Fruit fly (Drosophila melanogaster) whole organism, embryonic: Measurements from ENCODE around the gene CG1943.

Source experiments
- C15 ChIP-seq: fragments of 200-800 bp; sonication (Bioruptor generic); IDR thresholded peaks from 3 replicates; pipeline ENCODE4 v1.3.6; 2022; ENCODE audit warnings: missing biosample characterization, missing genetic modification characterization
- CG10147 ChIP-seq: fragments of 200-800 bp; sonication (Bioruptor generic); optimal IDR thresholded peaks from 2 replicates; lab custom pipeline; 2019; ENCODE audit warnings: missing biosample characterization, mild to moderate bottlenecking, missing genetic modification characterization, moderate library complexity
- CG12299 ChIP-seq: fragments of 200-800 bp; sonication (Bioruptor generic); optimal IDR thresholded peaks from 2 replicates; lab custom pipeline; 2018; ENCODE audit warnings: missing biosample characterization, mild to moderate bottlenecking, missing genetic modification characterization
- CG15073 ChIP-seq: fragments of 200-800 bp; sonication (Bioruptor generic); optimal IDR thresholded peaks from 2 replicates; lab custom pipeline; 2016; ENCODE audit warnings: missing biosample characterization, missing genetic modification characterization
- CG15514 ChIP-seq: fragments of 200-800 bp; sonication (Bioruptor generic); optimal IDR thresholded peaks from 3 replicates; lab custom pipeline; 2017; ENCODE audit warnings: missing biosample characterization, missing genetic modification characterization, mild to moderate bottlenecking, moderate library complexity, missing genetic modification reagents
- CG34376 ChIP-seq: fragments of 200-800 bp; sonication (Bioruptor generic); optimal IDR thresholded peaks from 2 replicates; lab custom pipeline; 2018; ENCODE audit warnings: missing biosample characterization, mild to moderate bottlenecking, missing genetic modification characterization
- CG43689 ChIP-seq: fragments of 200-800 bp; sonication (Bioruptor generic); IDR thresholded peaks from 2 replicates; pipeline ENCODE4 v1.3.6; 2022; ENCODE audit warnings: missing biosample characterization, missing genetic modification characterization
- CG4404 ChIP-seq: fragments of 200-800 bp; sonication (Bioruptor generic); IDR thresholded peaks from 2 replicates; pipeline ENCODE4 v1.3.6; 2022; ENCODE audit warnings: missing biosample characterization, missing genetic modification characterization
- CG4424 ChIP-seq: fragments of 200-800 bp; sonication (Bioruptor generic); optimal IDR thresholded peaks from 3 replicates; lab custom pipeline; 2016; ENCODE audit warnings: missing biosample characterization, missing genetic modification characterization
- CG6791 ChIP-seq: fragments of 200-800 bp; sonication (Bioruptor generic); IDR thresholded peaks from 3 replicates; pipeline ENCODE4 v1.3.6; 2022; ENCODE audit warnings: missing biosample characterization, missing genetic modification characterization; ENCODE audit not compliant: partially characterized antibody
- CG6813 ChIP-seq: fragments of 200-800 bp; sonication (Bioruptor generic); optimal IDR thresholded peaks from 2 replicates; lab custom pipeline; 2017; ENCODE audit warnings: missing biosample characterization, missing genetic modification characterization, mild to moderate bottlenecking, moderate library complexity, missing genetic modification reagents
- CG8290 ChIP-seq, 3 experiments: fragments of 200-800 bp; sonication (Bioruptor generic); optimal IDR thresholded peaks; 2 replicates each; lab custom pipeline; 2016 to 2019; ENCODE audit warnings: missing biosample characterization in 3 of 3, missing genetic modification characterization in 3 of 3, mild to moderate bottlenecking in 2 of 3, moderate library complexity in 1 of 3
- CG8359 ChIP-seq: fragments of 200-800 bp; sonication (Bioruptor generic); optimal IDR thresholded peaks from 2 replicates; lab custom pipeline; 2017; ENCODE audit warnings: missing biosample characterization, mild to moderate bottlenecking, missing genetic modification characterization, borderline replicate concordance
- CG9797 ChIP-seq: fragments of 200-800 bp; sonication (Bioruptor generic); optimal IDR thresholded peaks from 3 replicates; lab custom pipeline; 2018; ENCODE audit warnings: missing biosample characterization, mild to moderate bottlenecking, missing genetic modification characterization
- Camta ChIP-seq: fragments of 200-800 bp; sonication (Bioruptor generic); optimal IDR thresholded peaks from 2 replicates; lab custom pipeline; 2016; ENCODE audit warnings: missing biosample characterization, missing genetic modification characterization
- Dll ChIP-seq: fragments of 200-800 bp; sonication (Bioruptor generic); IDR thresholded peaks from 4 replicates; pipeline ENCODE4 v1.3.6; 2022; ENCODE audit warnings: missing biosample characterization, missing genetic modification characterization; ENCODE audit not compliant: partially characterized antibody
- ERR ChIP-seq: fragments of 200-800 bp; sonication (Bioruptor generic); optimal IDR thresholded peaks from 2 replicates; lab custom pipeline; 2016; ENCODE audit warnings: missing biosample characterization, missing genetic modification characterization
- HLH3B ChIP-seq: fragments of 200-800 bp; sonication (Bioruptor generic); IDR thresholded peaks from 2 replicates; pipeline ENCODE4 v1.3.6; 2022; ENCODE audit warnings: missing biosample characterization, missing genetic modification characterization
- Oaz ChIP-seq: fragments of 200-800 bp; sonication (Bioruptor generic); IDR thresholded peaks from 2 replicates; pipeline ENCODE4 v1.3.6; 2022; ENCODE audit warnings: missing biosample characterization, missing genetic modification characterization
- Sox100B ChIP-seq: fragments of 200-800 bp; sonication (Bioruptor generic); optimal IDR thresholded peaks from 3 replicates; lab custom pipeline; 2018; ENCODE audit warnings: missing biosample characterization, mild to moderate bottlenecking, missing genetic modification characterization
- ac ChIP-seq: fragments of 200-800 bp; sonication (Bioruptor generic); optimal IDR thresholded peaks from 3 replicates; lab custom pipeline; 2017; ENCODE audit warnings: missing biosample characterization, mild to moderate bottlenecking, missing genetic modification characterization
- ato ChIP-seq: fragments of 200-800 bp; sonication (Bioruptor generic); IDR thresholded peaks from 2 replicates; pipeline ENCODE4 v1.3.6; 2022; ENCODE audit warnings: missing biosample characterization, missing genetic modification characterization; ENCODE audit not compliant: partially characterized antibody
- cwo ChIP-seq: fragments of 200-800 bp; sonication (Bioruptor generic); optimal IDR thresholded peaks from 3 replicates; lab custom pipeline; 2017; ENCODE audit warnings: missing biosample characterization, missing genetic modification characterization, mild to moderate bottlenecking, moderate library complexity, missing genetic modification reagents
- dati ChIP-seq: fragments of 200-800 bp; sonication (Bioruptor generic); IDR thresholded peaks from 2 replicates; pipeline ENCODE4 v1.3.6; 2022; ENCODE audit warnings: missing biosample characterization, missing genetic modification characterization
- eve ChIP-seq, 2 experiments: fragments of >200 bp; optimal IDR thresholded peaks; 2 replicates each; lab custom pipeline; 2017; ENCODE audit warnings: missing biosample characterization in 2 of 2, missing genetic modification characterization in 2 of 2
- ewg ChIP-seq: fragments of 200-800 bp; sonication (Bioruptor generic); optimal IDR thresholded peaks from 3 replicates; lab custom pipeline; 2017; ENCODE audit warnings: mild to moderate bottlenecking, missing biosample characterization, missing genetic modification reagents, missing genetic modification characterization
- exex ChIP-seq: fragments of 200-800 bp; sonication (Bioruptor generic); optimal IDR thresholded peaks from 4 replicates; lab custom pipeline; 2018; ENCODE audit warnings: missing biosample characterization, mild to moderate bottlenecking, missing genetic modification characterization, moderate library complexity
- ham ChIP-seq: fragments of 200-800 bp; sonication (Bioruptor generic); IDR thresholded peaks from 2 replicates; pipeline ENCODE4 v1.3.6; 2022; ENCODE audit warnings: missing biosample characterization, missing genetic modification characterization
- her ChIP-seq: fragments of 200-800 bp; sonication (Bioruptor generic); optimal IDR thresholded peaks from 2 replicates; lab custom pipeline; 2016; ENCODE audit warnings: missing biosample characterization, missing genetic modification characterization
- jumu ChIP-seq: fragments of 200-800 bp; sonication (Bioruptor generic); optimal IDR thresholded peaks from 3 replicates; lab custom pipeline; 2016; ENCODE audit warnings: missing biosample characterization, missing genetic modification characterization
- kay ChIP-seq: fragments of 200-800 bp; sonication (Bioruptor generic); optimal IDR thresholded peaks from 2 replicates; lab custom pipeline; 2016; ENCODE audit warnings: missing biosample characterization, missing genetic modification characterization
- lilli ChIP-seq: fragments of 200-800 bp; sonication (Bioruptor generic); optimal IDR thresholded peaks from 3 replicates; lab custom pipeline; 2016; ENCODE audit warnings: missing biosample characterization, missing genetic modification characterization
- maf-S ChIP-seq: fragments of 200-800 bp; sonication (Bioruptor generic); optimal IDR thresholded peaks from 2 replicates; lab custom pipeline; 2016; ENCODE audit warnings: missing biosample characterization, missing genetic modification characterization
- oc ChIP-seq: fragments of 200-800 bp; sonication (Bioruptor generic); optimal IDR thresholded peaks from 2 replicates; lab custom pipeline; 2018; ENCODE audit warnings: missing biosample characterization, mild to moderate bottlenecking, missing genetic modification characterization, moderate library complexity
- row ChIP-seq: fragments of 200-800 bp; sonication (Bioruptor generic); IDR thresholded peaks from 3 replicates; pipeline ENCODE4 v1.3.6; 2022; ENCODE audit warnings: missing biosample characterization, missing genetic modification characterization
- schlank ChIP-seq: fragments of 200-800 bp; sonication (Bioruptor generic); optimal IDR thresholded peaks from 2 replicates; lab custom pipeline; 2018; ENCODE audit warnings: missing biosample characterization, mild to moderate bottlenecking, missing genetic modification characterization
- shn ChIP-seq: fragments of 200-800 bp; sonication (Bioruptor generic); optimal IDR thresholded peaks from 3 replicates; lab custom pipeline; 2016; ENCODE audit warnings: missing biosample characterization, missing genetic modification characterization
- sob ChIP-seq: fragments of 200-800 bp; sonication (Bioruptor generic); IDR thresholded peaks from 2 replicates; pipeline ENCODE4 v1.3.6; 2022; ENCODE audit warnings: missing biosample characterization, missing genetic modification characterization
- sug ChIP-seq: fragments of 200-800 bp; optimal IDR thresholded peaks from 2 replicates; lab custom pipeline; 2019; ENCODE audit warnings: missing biosample characterization, mild to moderate bottlenecking, missing genetic modification characterization, moderate library complexity
- tx ChIP-seq: fragments of 200-800 bp; sonication (Bioruptor generic); optimal IDR thresholded peaks from 2 replicates; lab custom pipeline; 2016; ENCODE audit warnings: missing biosample characterization, missing genetic modification characterization
- vfl ChIP-seq: fragments of 200-800 bp; sonication (Bioruptor generic); optimal IDR thresholded peaks from 2 replicates; lab custom pipeline; 2016; ENCODE audit warnings: missing biosample characterization, missing genetic modification characterization
- zfh2 ChIP-seq: fragments of 200-800 bp; sonication (Bioruptor generic); optimal IDR thresholded peaks from 2 replicates; lab custom pipeline; 2016; ENCODE audit warnings: missing biosample characterization, missing genetic modification characterization

Gene CG1943

DNA sequence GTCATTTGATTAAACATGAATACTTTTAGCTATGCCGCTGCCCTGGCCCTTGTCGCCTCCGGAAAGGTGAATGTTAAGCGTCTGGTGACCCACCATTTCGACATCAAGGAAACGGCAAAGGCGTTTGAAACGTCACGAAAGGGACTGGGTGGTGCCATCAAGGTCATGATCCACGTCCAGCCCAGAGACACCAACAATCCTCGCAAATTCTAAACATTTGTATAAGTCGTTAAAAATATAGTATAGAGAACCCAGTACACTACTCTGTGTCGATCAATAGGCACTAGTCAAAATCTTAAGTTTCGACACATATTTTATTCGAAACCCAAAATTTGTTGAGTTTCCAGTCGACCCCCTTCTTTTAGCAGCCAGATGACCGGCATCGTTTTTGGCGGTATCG lies 20.4 kb upstream of the CG1943 start, which contains the start of gene CG1979:
Gene CG1979 (plus strand): TSS at position 301 of the 400 bp plus-strand sequence.
- TF ChIP-seq sob = no peak
- TF ChIP-seq CG4424 = no peak
- TF ChIP-seq C15 (GFP tag; lab: Robert Waterston, UW) = no peak
- TF ChIP-seq shn = no peak
- TF ChIP-seq ato (GFP tag; lab: Robert Waterston, UW) = no peak
- TF ChIP-seq, all 482 proteins: peak for 0

DNA sequence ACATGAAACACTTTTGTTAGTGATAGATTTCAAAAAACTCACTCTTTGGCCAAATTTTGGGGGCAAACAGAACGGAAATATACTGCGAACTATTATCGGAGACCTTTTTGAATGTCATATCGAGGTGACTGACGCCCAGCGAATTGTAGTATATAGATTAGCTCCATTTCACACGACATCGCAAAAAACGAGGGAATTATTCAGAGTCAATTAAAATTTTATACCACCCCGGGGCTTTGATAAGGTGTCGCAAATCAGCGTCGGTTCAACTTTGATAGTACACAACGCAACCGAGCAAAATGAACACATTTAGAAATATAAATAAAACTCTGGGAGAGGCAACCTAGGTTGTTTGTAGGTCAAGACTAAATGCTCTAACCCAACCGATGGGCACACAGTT lies 16.6 kb upstream of the CG1943 start:
- TF ChIP-seq lilli (no peak), eve (GFP tag; optimal IDR thresholded peaks at IDR 0.05; lab: Kevin White, UChicago) (no peak), exex (tag; lab: Kevin White, UChicago) (peak; percentile 69), sug (tag; lab: Kevin White, UChicago) (peak; percentile 94), ERR (GFP tag; lab: Kevin White, UChicago) (peak; percentile 70), CG34376 (peak; percentile 11), cwo (GFP tag; lab: Kevin White, UChicago) (peak; percentile 59)

DNA sequence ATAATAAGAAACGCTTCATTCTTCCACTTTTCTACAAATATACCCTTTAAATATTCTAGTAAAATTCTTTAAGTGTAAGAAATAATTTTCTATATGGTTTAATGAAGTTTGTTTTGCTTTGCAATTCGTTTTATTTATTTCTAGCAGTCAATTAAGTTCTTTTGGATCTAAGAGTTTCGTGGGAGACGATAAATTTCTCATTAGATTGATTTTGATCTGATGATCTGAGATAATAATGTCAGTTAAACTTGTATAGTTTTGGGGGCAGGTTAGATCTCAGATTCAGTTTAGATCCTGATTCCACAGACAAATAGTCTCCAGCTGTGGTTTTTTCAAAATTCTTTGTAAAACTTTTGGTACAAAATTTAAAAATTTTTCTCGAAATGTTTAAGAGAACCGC lies 15.6 kb upstream of the CG1943 start, which contains the start of gene dj:
Gene dj (plus strand): TSS at position 301 of the 400 bp plus-strand sequence.
- TF ChIP-seq oc = no peak
- no peak for TF ChIP-seq CG6791 (GFP tag; lab: Robert Waterston, UW)
- TF ChIP-seq dati = no peak
- TF ChIP-seq CG4404 = no peak
- no peak for TF ChIP-seq zfh2 (GFP tag; lab: Kevin White, UChicago)
- no peak for TF ChIP-seq tx
- no peak for TF ChIP-seq Dll (GFP tag; lab: Robert Waterston, UW)
- no peak for TF ChIP-seq CG9797
- no peak for TF ChIP-seq CG8290 (GFP tag; optimal IDR thresholded peaks at IDR 0.05; lab: Kevin White, UChicago)
- TF ChIP-seq CG8290 (tag; optimal IDR thresholded peaks at IDR 0.05; lab: Kevin White, UChicago) = no peak
- no peak for TF ChIP-seq ewg (GFP tag; lab: Kevin White, UChicago)
- TF ChIP-seq HLH3B = no peak
- no peak for TF ChIP-seq CG12299 (tag; lab: Kevin White, UChicago)
- no peak for TF ChIP-seq row (GFP tag; lab: Robert Waterston, UW)
- no peak for TF ChIP-seq ham
- TF ChIP-seq CG8359 (GFP tag; lab: Kevin White, UChicago) = no peak
- no peak for TF ChIP-seq Camta
- TF ChIP-seq Oaz (GFP tag; lab: Robert Waterston, UW) = no peak

DNA sequence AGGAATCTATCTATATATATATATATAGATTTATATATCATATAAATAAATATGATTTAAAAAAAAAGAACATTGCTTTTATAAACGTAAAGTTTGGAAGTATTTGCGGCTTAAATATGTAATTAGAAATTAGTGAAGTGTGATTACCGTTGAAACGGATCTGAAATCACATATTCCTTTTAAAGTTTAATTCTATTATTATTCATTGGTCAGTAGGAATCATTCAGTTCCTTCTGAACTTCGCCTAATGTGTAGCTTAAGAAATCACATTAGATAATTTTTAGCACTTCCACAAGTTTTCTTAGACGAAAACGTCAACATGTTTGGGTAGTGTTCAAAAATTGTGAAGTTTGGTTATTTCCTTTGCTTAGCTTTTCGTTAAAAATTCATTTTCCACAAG lies 14.2 kb upstream of the CG1943 start, which contains the start of gene djl:
Gene djl (plus strand): TSS at position 301 of the 400 bp plus-strand sequence.
- TF ChIP-seq CG6813 (GFP tag; lab: Kevin White, UChicago) (no peak), schlank (tag; lab: Kevin White, UChicago) (no peak), kay (GFP tag; lab: Kevin White, UChicago) (no peak), lilli (no peak), Sox100B (GFP tag; lab: Kevin White, UChicago) (no peak)
- TF ChIP-seq, all 482 proteins: peak for 0

DNA sequence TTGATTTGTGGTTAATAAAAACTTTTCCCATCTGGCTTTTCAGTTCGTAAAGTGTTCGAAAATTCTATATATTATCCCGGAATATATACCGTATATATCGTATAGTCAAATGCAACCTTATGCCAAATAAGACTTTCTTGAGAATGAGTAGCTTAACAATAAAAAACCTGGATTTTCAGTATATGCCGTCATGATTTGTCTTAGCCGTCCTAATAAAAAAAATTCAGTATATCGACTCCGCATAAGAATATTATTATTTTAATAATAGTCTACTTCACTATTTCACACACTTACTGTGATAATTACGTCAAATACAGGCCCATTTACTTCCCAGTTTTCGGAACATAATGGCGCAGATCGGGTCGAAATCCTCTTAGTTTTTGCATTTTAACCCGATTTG lies 12.8 kb upstream of the CG1943 start, which contains the start of gene Mst84B:
Gene Mst84B (plus strand): TSS at position 301 of the 400 bp plus-strand sequence.
- TF ChIP-seq vfl (GFP tag; lab: Kevin White, UChicago) = no peak
- TF ChIP-seq her = no peak
- no peak for TF ChIP-seq CG15073 (GFP tag; lab: Kevin White, UChicago)
- TF ChIP-seq jumu (GFP tag; lab: Kevin White, UChicago) = no peak
- no peak for TF ChIP-seq CG10147
- TF ChIP-seq CG15514 (GFP tag; lab: Kevin White, UChicago) = no peak
- TF ChIP-seq ac = no peak
- TF ChIP-seq CG43689 (GFP tag; lab: Robert Waterston, UW) = no peak
- no peak for TF ChIP-seq maf-S (GFP tag; lab: Kevin White, UChicago)
